Worm (Caenorhabditis elegans) whole organism, mixed stage, embryonic: Measurements from ENCODE around the gene K09C4.2.

Source experiments
- M03D4.4 ChIP-seq: sonication (generic microtip); optimal IDR thresholded peaks from 2 replicates; lab custom pipeline; 2017; ENCODE audit warnings: mild to moderate bottlenecking, missing genetic modification characterization, missing compliant biosample characterization
- lin-32 ChIP-seq: fragments of 200-800 bp; sonication (Bioruptor generic); optimal IDR thresholded peaks from 2 replicates; lab custom pipeline; 2018; ENCODE audit warnings: mild to moderate bottlenecking, missing genetic modification characterization, missing compliant biosample characterization
- lsy-2 ChIP-seq: fragments of 150-350 bp; optimal IDR thresholded peaks from 2 replicates; lab custom pipeline; 2014; ENCODE audit warnings: missing biosample characterization, missing genetic modification characterization
- nhr-237 ChIP-seq: fragments of 150-350 bp; optimal IDR thresholded peaks from 2 replicates; lab custom pipeline; 2014; ENCODE audit warnings: missing biosample characterization, missing genetic modification characterization
- nhr-28 ChIP-seq: fragments of 150-350 bp; optimal IDR thresholded peaks from 2 replicates; lab custom pipeline; 2014; ENCODE audit warnings: missing biosample characterization, missing genetic modification characterization
- pha-4 ChIP-seq: fragments of 150-350 bp; optimal IDR thresholded peaks from 2 replicates; lab custom pipeline; 2018; ENCODE audit warnings: missing biosample characterization, missing genetic modification reagents, missing genetic modification characterization
- snpc-4 ChIP-seq: fragments of 150-350 bp; optimal IDR thresholded peaks from 2 replicates; lab custom pipeline; 2014; ENCODE audit warnings: missing biosample characterization, missing genetic modification characterization
- unc-120 ChIP-seq: sonication (generic microtip); optimal IDR thresholded peaks from 2 replicates; lab custom pipeline; 2017; ENCODE audit warnings: missing genetic modification characterization, missing compliant biosample characterization; ENCODE audit not compliant: poor library complexity, severe bottlenecking

DNA sequence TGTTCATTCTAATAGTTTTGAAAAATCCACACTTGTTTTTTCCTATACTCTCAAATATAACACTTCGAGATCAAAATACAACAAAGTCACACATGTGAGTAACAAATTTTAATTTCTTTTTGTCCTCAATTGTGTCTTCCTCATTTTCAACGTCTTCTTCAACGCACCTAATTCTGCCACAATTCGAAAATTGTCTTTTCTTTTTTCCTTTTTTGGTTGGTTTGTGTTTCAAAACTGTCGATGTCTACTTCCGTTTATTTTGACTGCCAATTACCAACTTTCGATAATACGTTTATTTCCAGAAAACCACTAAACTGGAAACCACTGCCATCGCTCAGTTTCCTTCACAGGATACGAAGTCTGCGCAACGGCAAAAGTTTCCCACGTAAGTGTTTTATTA lies 36.5 kb downstream of the K09C4.2 start, which contains the start of gene F11D5.1:
- TF ChIP-seq lsy-2 (tag; lab: Kevin White, UChicago) (no peak), lin-32 (no peak), nhr-237 (no peak), nhr-28 (tag; lab: Kevin White, UChicago) (no peak), pha-4 (tag; lab: Kevin White, UChicago) (no peak), M03D4.4 (no peak), snpc-4 (tag; lab: Kevin White, UChicago) (no peak), unc-120 (no peak)
